Worm (Caenorhabditis elegans): Measurements from ENCODE around the gene F44F4.15.
"Not testable (repeated sequence)": the region's sequence is repeated elsewhere in the genome, so short reads cannot be mapped to it uniquely, and the experiment has no call there.

DNA sequence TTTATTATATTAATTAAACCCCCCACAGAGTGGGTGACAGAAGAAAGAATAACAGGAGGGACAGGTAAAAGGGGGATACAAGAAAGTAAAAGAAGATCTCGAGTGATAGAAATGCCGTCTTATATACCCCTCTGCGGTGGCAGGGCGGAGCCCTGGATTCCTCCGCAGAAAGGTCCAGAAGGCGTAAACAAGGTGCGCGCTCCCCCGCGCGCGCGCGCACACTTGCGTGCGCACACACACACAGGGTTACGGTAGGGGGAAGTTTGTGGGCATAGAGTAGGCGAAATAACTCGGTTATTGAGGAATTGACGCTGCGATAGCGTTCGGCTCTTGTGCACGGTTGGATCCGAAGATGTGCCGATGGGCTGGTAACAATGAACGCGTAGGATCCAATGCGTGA lies 18.3 kb downstream of the F44F4.15 start:
- not testable (repeated sequence) for TF ChIP-seq Y56A3A.18, rcor-1 (GFP tag; IDR thresholded peaks at IDR 0.05)
